Fruit fly (Drosophila melanogaster): ENCODE results near the gene mei-217.

mei-217 gene

DNA sequence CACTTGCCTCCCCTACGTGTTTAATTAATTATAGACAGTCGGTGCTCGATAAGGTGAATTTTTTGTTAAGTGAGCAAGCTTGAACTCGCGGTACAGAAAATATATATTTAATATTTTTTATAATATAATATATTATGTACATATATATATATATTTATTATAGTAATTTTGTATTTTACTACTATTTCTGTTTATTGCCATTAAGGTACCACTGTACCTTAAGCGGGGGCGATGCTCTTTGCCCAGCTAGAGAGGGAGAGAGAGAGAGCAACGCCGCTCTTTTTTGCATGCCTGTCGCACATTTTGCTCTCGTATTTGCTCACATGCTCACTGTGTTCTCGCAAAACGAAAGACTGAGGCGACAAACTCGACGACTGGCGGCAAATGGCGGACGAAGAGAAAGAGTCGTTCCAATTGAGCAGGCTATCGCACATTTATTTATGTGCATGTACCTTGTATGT, 27.7 kb upstream of the mei-217 start (continued):
- TF ChIP-seq twi (tag; optimal IDR thresholded peaks at IDR 0.05) (no peak), CG12659 (GFP tag; optimal IDR thresholded peaks at IDR 0.05) (peak; percentile 42), CG11504 (tag; optimal IDR thresholded peaks at IDR 0.05) (peak; percentile 56), CG3407 (GFP tag; optimal IDR thresholded peaks at IDR 0.05) (no peak), CG4360 (GFP tag; IDR thresholded peaks at IDR 0.05) (no peak), Dip2 (GFP tag; IDR thresholded peaks at IDR 0.05) (no peak), zen (tag; optimal IDR thresholded peaks at IDR 0.05) (peak; percentile 22), hb (GFP tag; IDR thresholded peaks at IDR 0.05; ENCODE audit: partially characterized antibody) (no peak), Gsc (GFP tag; IDR thresholded peaks at IDR 0.05) (no peak), CG10267 (tag; optimal IDR thresholded peaks at IDR 0.05) (peak; percentile 21), NfI (GFP tag; optimal IDR thresholded peaks at IDR 0.05) (peak; percentile 42), CG18262 (tag; optimal IDR thresholded peaks at IDR 0.05) (peak; percentile 23), CG6854 (GFP tag; optimal IDR thresholded peaks at IDR 0.05) (peak; percentile 57), CG8290 (GFP tag; optimal IDR thresholded peaks at IDR 0.05) (no peak), CG8290 (tag; optimal IDR thresholded peaks at IDR 0.05) (no peak), CG10565 (GFP tag; optimal IDR thresholded peaks at IDR 0.05) (no peak), unpg (GFP tag; optimal IDR thresholded peaks at IDR 0.05) (peak; percentile 57), lilli (GFP tag; optimal IDR thresholded peaks at IDR 0.05) (peak; percentile 1), Ptx1 (GFP tag; IDR thresholded peaks at IDR 0.05) (peak; percentile 55), fd96Cb (tag; optimal IDR thresholded peaks at IDR 0.05) (no peak), CG3065 (GFP tag; optimal IDR thresholded peaks at IDR 0.05) (no peak), CG9727 (GFP tag; optimal IDR thresholded peaks at IDR 0.05) (peak; percentile 43), Six4 (GFP tag; optimal IDR thresholded peaks at IDR 0.05) (no peak), CG4820 (GFP tag; optimal IDR thresholded peaks at IDR 0.05) (no peak), CG1602 (GFP tag; optimal IDR thresholded peaks at IDR 0.05) (no peak), jigr1 (GFP tag; IDR thresholded peaks at IDR 0.05) (no peak), jing (GFP tag; optimal IDR thresholded peaks at IDR 0.05) (no peak), Hr3 (GFP tag; optimal IDR thresholded peaks at IDR 0.05) (peak; percentile 12), GATAe (GFP tag; conservative IDR thresholded peaks at IDR 0.05) (no peak), gce (GFP tag; IDR thresholded peaks at IDR 0.05) (no peak), chif (GFP tag; optimal IDR thresholded peaks at IDR 0.05) (no peak), fd102C (GFP tag; optimal IDR thresholded peaks at IDR 0.05) (no peak), Deaf1 (tag; optimal IDR thresholded peaks at IDR 0.05) (peak; percentile 13), onecut (GFP tag; IDR thresholded peaks at IDR 0.05) (no peak), CG6689 (GFP tag; IDR thresholded peaks at IDR 0.05) (no peak; the same call in none of the 2 replicates), hkb (optimal IDR thresholded peaks at IDR 0.05) (no peak), hkb (GFP tag; IDR thresholded peaks at IDR 0.05) (peak; percentile 55; the same call in 1 of the 2 replicates), zfh2 (GFP tag; optimal IDR thresholded peaks at IDR 0.05) (no peak), cas (GFP tag; IDR thresholded peaks at IDR 0.05) (0 out of 2 replicates have a peak, but pooled peaks have one; percentile 18), CG31365 (tag; optimal IDR thresholded peaks at IDR 0.05) (no peak), CG11560 (tag; IDR thresholded peaks at IDR 0.05) (no peak), CG31441 (GFP tag; IDR thresholded peaks at IDR 0.05) (0 out of 2 replicates have a peak, but pooled peaks have one; percentile 32), abd-A (tag; optimal IDR thresholded peaks at IDR 0.05) (no peak), ro (GFP tag; IDR thresholded peaks at IDR 0.05) (no peak), zfh1 (GFP tag; IDR thresholded peaks at IDR 0.05) (no peak), Drgx (GFP tag; IDR thresholded peaks at IDR 0.05) (peak; percentile 83), CG16863 (GFP tag; optimal IDR thresholded peaks at IDR 0.05) (no peak), CG12071 (GFP tag; optimal IDR thresholded peaks at IDR 0.05) (no peak), Fer1 (GFP tag; optimal IDR thresholded peaks at IDR 0.05) (peak; percentile 61), CG7556 (GFP tag; optimal IDR thresholded peaks at IDR 0.05) (peak; percentile 22), CG12299 (tag; optimal IDR thresholded peaks at IDR 0.05) (no peak), otp (GFP tag; IDR thresholded peaks at IDR 0.05) (0 out of 3 replicates have a peak, but pooled peaks have one; percentile 44)
